Fruit fly (Drosophila melanogaster): Measurements from ENCODE around the gene CG6333.

CG6333 gene

DNA sequence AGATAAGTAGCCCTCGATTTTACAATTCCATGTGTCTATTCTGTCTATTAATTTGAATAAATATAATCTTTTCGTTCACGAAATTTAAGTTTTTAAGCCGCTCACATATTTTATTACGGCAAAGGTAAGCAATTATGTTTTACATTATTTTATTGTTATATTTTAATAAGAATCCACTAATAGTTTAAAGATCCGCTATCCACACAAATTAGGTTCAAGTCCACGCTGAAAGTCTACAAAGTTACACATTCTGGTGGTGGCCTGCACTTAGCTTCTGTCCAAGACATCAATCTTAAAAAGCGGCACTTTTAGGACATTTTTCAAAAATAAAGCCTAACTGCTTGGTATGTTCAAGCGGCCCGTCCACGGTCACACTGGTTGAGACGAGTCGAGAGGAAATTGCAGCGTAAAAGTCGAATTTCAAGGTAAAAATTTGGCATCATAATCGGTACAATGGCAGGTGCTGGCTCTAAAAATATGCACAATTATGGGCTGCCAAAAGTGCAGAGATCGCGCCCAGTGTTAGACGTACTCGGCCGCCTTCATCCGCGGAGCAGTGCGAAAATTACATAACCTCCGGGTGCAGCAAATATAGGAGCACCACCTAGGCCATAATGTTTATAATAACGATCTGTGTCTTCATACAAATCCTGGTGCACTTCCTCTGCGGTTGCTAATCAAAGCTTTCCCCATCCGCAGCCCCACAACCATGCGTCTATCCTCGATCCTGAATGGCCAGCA, 11.1 kb downstream of the CG6333 start, which contains the start of the genes UQCR-Q and CG46525 (continued):
- TF ChIP-seq tna (GFP tag; IDR thresholded peaks at IDR 0.05; ENCODE audit: partially characterized antibody) (0 out of 2 replicates have a peak, but pooled peaks have one; percentile 16), MTF-1 (GFP tag; optimal IDR thresholded peaks at IDR 0.05; ENCODE audit: borderline replicate concordance) (no peak), E2f2 (GFP tag; IDR thresholded peaks at IDR 0.05) (peak; percentile 86), CG16863 (GFP tag; optimal IDR thresholded peaks at IDR 0.05) (no peak), Sin3A (optimal IDR thresholded peaks at IDR 0.05) (peak; percentile 25), Nf-YB (GFP tag; optimal IDR thresholded peaks at IDR 0.05) (peak; percentile 13), bbx (GFP tag; IDR thresholded peaks at IDR 0.05; ENCODE audit: partially characterized antibody) (peak; percentile 45; the same call in 1 of the 2 replicates), CG33213 (GFP tag; optimal IDR thresholded peaks at IDR 0.05) (peak; percentile 72), CG12769 (tag; optimal IDR thresholded peaks at IDR 0.05) (peak; percentile 48), unc-4 (GFP tag; IDR thresholded peaks at IDR 0.05; ENCODE audit: partially characterized antibody) (0 out of 2 replicates have a peak, but pooled peaks have one; percentile 36), HmgD (GFP tag; optimal IDR thresholded peaks at IDR 0.05) (peak; percentile 8), CG6813 (GFP tag; optimal IDR thresholded peaks at IDR 0.05) (no peak), CHES-1-like (GFP tag; optimal IDR thresholded peaks at IDR 0.05) (no peak), CG13894 (tag; optimal IDR thresholded peaks at IDR 0.05) (peak; percentile 33), sens (GFP tag) (peak; percentile 46), Deaf1 (tag; optimal IDR thresholded peaks at IDR 0.05) (no peak), CG12659 (GFP tag; optimal IDR thresholded peaks at IDR 0.05) (peak; percentile 71), chif (GFP tag; optimal IDR thresholded peaks at IDR 0.05) (no peak), CG17829 (tag; optimal IDR thresholded peaks at IDR 0.05) (peak; percentile 47), unpg (GFP tag; optimal IDR thresholded peaks at IDR 0.05) (peak; percentile 6), CG7987 (GFP tag; optimal IDR thresholded peaks at IDR 0.05) (peak; percentile 8), Fer3 (tag; optimal IDR thresholded peaks at IDR 0.05) (no peak), MBD-R2 (GFP tag; IDR thresholded peaks at IDR 0.05) (peak; percentile 44), insv (GFP tag; optimal IDR thresholded peaks at IDR 0.05) (peak in 1 of 2 experiments; percentile 52), hbn (GFP tag; IDR thresholded peaks at IDR 0.05; ENCODE audit: partially characterized antibody) (0 out of 2 replicates have a peak, but pooled peaks have one; percentile 39), CG16813 (GFP tag; IDR thresholded peaks at IDR 0.05; ENCODE audit: partially characterized antibody) (peak; percentile 48), Dek (tag; optimal IDR thresholded peaks at IDR 0.05) (peak; percentile 50), CG10366 (GFP tag; IDR thresholded peaks at IDR 0.05) (no peak), amos (GFP tag; IDR thresholded peaks at IDR 0.05; ENCODE audit: partially characterized antibody) (peak; percentile 50; the same call in 1 of the 2 replicates), CTCF (GFP tag; optimal IDR thresholded peaks at IDR 0.05) (peak; percentile 75), Xbp1 (GFP tag; optimal IDR thresholded peaks at IDR 0.05) (peak; percentile 20), Fer1 (GFP tag; optimal IDR thresholded peaks at IDR 0.05) (peak; percentile 16), vvl (GFP tag; IDR thresholded peaks at IDR 0.05) (0 out of 2 replicates have a peak, but pooled peaks have one; percentile 26), CG10209 (GFP tag; optimal IDR thresholded peaks at IDR 0.05) (no peak), pho (GFP tag; optimal IDR thresholded peaks at IDR 0.05) (peak; percentile 1), CoRest (tag; optimal IDR thresholded peaks at IDR 0.05) (peak; percentile 46), CG10654 (GFP tag; optimal IDR thresholded peaks at IDR 0.05) (no peak), CG3995 (GFP tag; optimal IDR thresholded peaks at IDR 0.05) (no peak), CG31441 (GFP tag; IDR thresholded peaks at IDR 0.05) (0 out of 2 replicates have a peak, but pooled peaks have one; percentile 14), sug (tag; optimal IDR thresholded peaks at IDR 0.05) (peak; percentile 35), HLH4C (GFP tag; IDR thresholded peaks at IDR 0.05; ENCODE audit: partially characterized antibody) (peak; percentile 7; the same call in 1 of the 3 replicates), sna (GFP tag; IDR thresholded peaks at IDR 0.05; ENCODE audit: partially characterized antibody) (no peak), tll (GFP tag; optimal IDR thresholded peaks at IDR 0.05) (peak in 1 of 2 experiments; percentile 15), CG13424 (tag; optimal IDR thresholded peaks at IDR 0.05) (peak; percentile 12), tx (GFP tag; optimal IDR thresholded peaks at IDR 0.05) (no peak), Myb (GFP tag; optimal IDR thresholded peaks at IDR 0.05) (peak; percentile 68), CG8388 (GFP tag; optimal IDR thresholded peaks at IDR 0.05) (no peak)

All from whole organism, embryonic.